Fruit fly (Drosophila melanogaster) whole organism, embryonic: Measurements from ENCODE around the gene CG13862.
A peak's percentile ranks its signal among the peaks of the same experiment; 100 is the strongest.

Source experiments
- BEAF-32 ChIP-seq: fragments of 200-800 bp; sonication (Bioruptor generic); optimal IDR thresholded peaks from 3 replicates; lab custom pipeline; 2017; ENCODE audit warnings: missing biosample characterization, missing genetic modification characterization, mild to moderate bottlenecking, moderate library complexity, missing genetic modification reagents
- CG10321 ChIP-seq: fragments of 200-800 bp; sonication (Bioruptor generic); IDR thresholded peaks from 2 replicates; pipeline ENCODE4 v1.3.6; 2022; ENCODE audit warnings: missing biosample characterization, missing genetic modification characterization
- CG11695 ChIP-seq: fragments of 200-800 bp; sonication (Bioruptor generic); IDR thresholded peaks from 3 replicates; pipeline ENCODE4 v1.3.6; 2022; ENCODE audit warnings: missing biosample characterization, missing genetic modification characterization
- CG12659 ChIP-seq: fragments of 200-800 bp; sonication (Bioruptor generic); optimal IDR thresholded peaks from 3 replicates; lab custom pipeline; 2017; ENCODE audit warnings: mild to moderate bottlenecking, missing biosample characterization, missing genetic modification reagents, missing genetic modification characterization
- CG17385 ChIP-seq: fragments of 200-800 bp; sonication (Bioruptor generic); optimal IDR thresholded peaks from 3 replicates; lab custom pipeline; 2018; ENCODE audit warnings: missing biosample characterization, mild to moderate bottlenecking, missing genetic modification characterization
- CG2129 ChIP-seq: fragments of 200-800 bp; sonication (Bioruptor generic); IDR thresholded peaks from 2 replicates; pipeline ENCODE4 v1.3.6; 2022; ENCODE audit warnings: missing biosample characterization, missing genetic modification characterization; ENCODE audit not compliant: partially characterized antibody
- CG2199 ChIP-seq: fragments of 200-800 bp; sonication (Bioruptor generic); IDR thresholded peaks from 3 replicates; pipeline ENCODE4 v1.3.6; 2022; ENCODE audit warnings: missing biosample characterization, missing genetic modification characterization
- CG31441 ChIP-seq: fragments of 200-800 bp; sonication (Bioruptor generic); IDR thresholded peaks from 2 replicates; pipeline ENCODE4 v1.3.6; 2022; ENCODE audit warnings: missing biosample characterization, missing genetic modification characterization
- CG6765 ChIP-seq: fragments of 200-800 bp; sonication (Bioruptor generic); optimal IDR thresholded peaks from 3 replicates; lab custom pipeline; 2017; ENCODE audit warnings: missing biosample characterization, mild to moderate bottlenecking, missing genetic modification characterization
- CG7271 ChIP-seq: fragments of 200-800 bp; sonication (Bioruptor generic); optimal IDR thresholded peaks from 2 replicates; lab custom pipeline; 2018; ENCODE audit warnings: missing biosample characterization, mild to moderate bottlenecking, missing genetic modification characterization, moderate library complexity
- CG7963 ChIP-seq: fragments of 200-800 bp; sonication (Bioruptor generic); IDR thresholded peaks from 3 replicates; pipeline ENCODE4 v1.3.6; 2022; ENCODE audit warnings: missing biosample characterization, missing genetic modification characterization; ENCODE audit not compliant: partially characterized antibody
- CG9609 ChIP-seq: fragments of 200-800 bp; sonication (Bioruptor generic); optimal IDR thresholded peaks from 3 replicates; lab custom pipeline; 2016; ENCODE audit warnings: missing biosample characterization, missing genetic modification characterization
- CTCF ChIP-seq: fragments of 200-800 bp; sonication (Bioruptor generic); optimal IDR thresholded peaks from 2 replicates; lab custom pipeline; 2017; ENCODE audit warnings: missing biosample characterization, mild to moderate bottlenecking, missing genetic modification characterization, moderate library complexity
- Camta ChIP-seq: fragments of 200-800 bp; sonication (Bioruptor generic); optimal IDR thresholded peaks from 2 replicates; lab custom pipeline; 2016; ENCODE audit warnings: missing biosample characterization, missing genetic modification characterization
- CkIIα-i1 ChIP-seq: fragments of 200-800 bp; sonication (Bioruptor generic); IDR thresholded peaks from 2 replicates; pipeline ENCODE4 v1.3.6; 2022; ENCODE audit warnings: missing biosample characterization, missing genetic modification characterization
- CoRest ChIP-seq: fragments of 200-800 bp; sonication (Bioruptor generic); optimal IDR thresholded peaks from 3 replicates; lab custom pipeline; 2018; ENCODE audit warnings: missing biosample characterization, mild to moderate bottlenecking, missing genetic modification characterization, moderate library complexity
- Doc3 ChIP-seq: fragments of 200-800 bp; sonication (Bioruptor generic); IDR thresholded peaks from 3 replicates; pipeline ENCODE4 v1.3.6; 2022; ENCODE audit warnings: missing biosample characterization, missing genetic modification characterization; ENCODE audit not compliant: partially characterized antibody
- E2f2 ChIP-seq: fragments of 200-800 bp; sonication (Bioruptor generic); IDR thresholded peaks from 2 replicates; pipeline ENCODE4 v1.3.6; 2022; ENCODE audit warnings: missing biosample characterization, missing genetic modification characterization
- Ets65A ChIP-seq: fragments of 200-800 bp; sonication (Bioruptor generic); peaks from one replicate; lab custom pipeline; 2016; ENCODE audit warnings: missing biosample characterization, missing genetic modification characterization
- HLH4C ChIP-seq: fragments of 200-800 bp; sonication (Bioruptor generic); IDR thresholded peaks from 3 replicates; pipeline ENCODE4 v1.3.6; 2022; ENCODE audit warnings: missing biosample characterization, missing genetic modification characterization; ENCODE audit not compliant: partially characterized antibody
- Hmr ChIP-seq: fragments of 200-800 bp; sonication (Bioruptor generic); optimal IDR thresholded peaks from 3 replicates; lab custom pipeline; 2017; ENCODE audit warnings: mild to moderate bottlenecking, missing biosample characterization, missing genetic modification reagents, missing genetic modification characterization
- MBD-R2 ChIP-seq: fragments of 200-800 bp; sonication (Bioruptor generic); IDR thresholded peaks from 2 replicates; pipeline ENCODE4 v1.3.6; 2022; ENCODE audit warnings: missing biosample characterization, missing genetic modification characterization
- MESR4 ChIP-seq: fragments of 200-800 bp; sonication (Bioruptor generic); optimal IDR thresholded peaks from 2 replicates; lab custom pipeline; 2018; ENCODE audit warnings: missing biosample characterization, mild to moderate bottlenecking, missing genetic modification characterization, moderate library complexity
- Med ChIP-seq: fragments of 200-800 bp; sonication (Bioruptor generic); peaks from one replicate; lab custom pipeline; 2016; ENCODE audit warnings: missing biosample characterization, missing genetic modification characterization, mild to moderate bottlenecking, inconsistent platforms, moderate library complexity
- Myb ChIP-seq: fragments of 200-800 bp; sonication (Bioruptor generic); optimal IDR thresholded peaks from 2 replicates; lab custom pipeline; 2016; ENCODE audit warnings: missing biosample characterization, missing genetic modification characterization
- Ravus ChIP-seq: fragments of 200-800 bp; sonication (Bioruptor generic); IDR thresholded peaks from 2 replicates; pipeline ENCODE4 v1.3.6; 2022; ENCODE audit warnings: missing biosample characterization, missing genetic modification characterization
- Scr ChIP-seq: fragments of 200-800 bp; sonication (Bioruptor generic); IDR thresholded peaks from 2 replicates; pipeline ENCODE4 v1.3.6; 2022; ENCODE audit warnings: missing biosample characterization, missing genetic modification characterization; ENCODE audit not compliant: partially characterized antibody
- Sox102F ChIP-seq: fragments of 200-800 bp; sonication (Bioruptor generic); optimal IDR thresholded peaks from 2 replicates; lab custom pipeline; 2018; ENCODE audit warnings: missing biosample characterization, mild to moderate bottlenecking, missing genetic modification characterization, moderate library complexity
- TFAM ChIP-seq: fragments of 200-800 bp; sonication (Bioruptor generic); optimal IDR thresholded peaks from 2 replicates; lab custom pipeline; 2017; ENCODE audit warnings: missing biosample characterization, missing genetic modification characterization, inconsistent platforms
- ase ChIP-seq: fragments of 200-800 bp; sonication (Bioruptor generic); IDR thresholded peaks from 3 replicates; pipeline ENCODE4 v1.3.6; 2022; ENCODE audit warnings: missing biosample characterization, missing genetic modification characterization
- bbx ChIP-seq: fragments of 200-800 bp; sonication (Bioruptor generic); IDR thresholded peaks from 2 replicates; pipeline ENCODE4 v1.3.6; 2022; ENCODE audit warnings: missing biosample characterization, missing genetic modification characterization; ENCODE audit not compliant: partially characterized antibody
- chm ChIP-seq: fragments of 200-800 bp; sonication (Bioruptor generic); IDR thresholded peaks from 2 replicates; pipeline ENCODE4 v1.3.6; 2022; ENCODE audit warnings: missing biosample characterization, missing genetic modification characterization
- crp ChIP-seq, 2 experiments: fragments of 200-800 bp; sonication (Bioruptor generic); optimal IDR thresholded peaks; 2 replicates in 1 of 2; 3 replicates in 1 of 2; lab custom pipeline; 2017; ENCODE audit warnings: missing biosample characterization in 2 of 2, missing genetic modification characterization in 2 of 2, mild to moderate bottlenecking in 1 of 2, moderate library complexity in 1 of 2
- cwo ChIP-seq: fragments of 200-800 bp; sonication (Bioruptor generic); optimal IDR thresholded peaks from 3 replicates; lab custom pipeline; 2017; ENCODE audit warnings: missing biosample characterization, missing genetic modification characterization, mild to moderate bottlenecking, moderate library complexity, missing genetic modification reagents
- gfzf ChIP-seq: fragments of 200-800 bp; sonication (Bioruptor generic); optimal IDR thresholded peaks from 2 replicates; lab custom pipeline; 2016; ENCODE audit warnings: missing biosample characterization, mild to moderate bottlenecking, missing genetic modification characterization, moderate library complexity
- hb ChIP-seq: fragments of 200-800 bp; sonication (Bioruptor generic); IDR thresholded peaks from 3 replicates; pipeline ENCODE4 v1.3.6; 2022; ENCODE audit warnings: missing biosample characterization, missing genetic modification characterization; ENCODE audit not compliant: partially characterized antibody
- inv ChIP-seq: fragments of 200-800 bp; sonication (Bioruptor generic); IDR thresholded peaks from 2 replicates; pipeline ENCODE4 v1.3.6; 2022; ENCODE audit warnings: missing biosample characterization, missing genetic modification characterization; ENCODE audit not compliant: partially characterized antibody
- jigr1 ChIP-seq: fragments of 200-800 bp; sonication (Bioruptor generic); IDR thresholded peaks from 3 replicates; pipeline ENCODE4 v1.3.6; 2022; ENCODE audit warnings: missing biosample characterization, missing genetic modification characterization
- knrl ChIP-seq: fragments of 200-800 bp; sonication (Bioruptor generic); IDR thresholded peaks from 3 replicates; pipeline ENCODE4 v1.3.6; 2022; ENCODE audit warnings: missing biosample characterization, missing genetic modification characterization; ENCODE audit not compliant: partially characterized antibody
- sens ChIP-seq: fragments of 200-800 bp; sonication (Bioruptor generic); peaks from one replicate; lab custom pipeline; 2016; ENCODE audit warnings: missing biosample characterization, missing genetic modification characterization
- sna ChIP-seq: fragments of 200-800 bp; sonication (Bioruptor generic); IDR thresholded peaks from 2 replicates; pipeline ENCODE4 v1.3.6; 2022; ENCODE audit warnings: missing biosample characterization, missing genetic modification characterization; ENCODE audit not compliant: partially characterized antibody
- sug ChIP-seq: fragments of 200-800 bp; optimal IDR thresholded peaks from 2 replicates; lab custom pipeline; 2019; ENCODE audit warnings: missing biosample characterization, mild to moderate bottlenecking, missing genetic modification characterization, moderate library complexity
- tll ChIP-seq, 2 experiments: fragments of 200-800 bp in 1 of 2; fragments of >200 bp in 1 of 2; sonication (Bioruptor generic) in 1 of 2; optimal IDR thresholded peaks; 2 replicates each; lab custom pipeline; 2017 to 2019; ENCODE audit warnings: missing biosample characterization in 2 of 2, missing genetic modification characterization in 2 of 2, mild to moderate bottlenecking in 1 of 2, moderate library complexity in 1 of 2
- trem ChIP-seq: fragments of 200-800 bp; optimal IDR thresholded peaks from 3 replicates; lab custom pipeline; 2019; ENCODE audit warnings: missing biosample characterization, mild to moderate bottlenecking, missing genetic modification characterization, moderate library complexity
- twi ChIP-seq: fragments of 200-800 bp; optimal IDR thresholded peaks from 2 replicates; lab custom pipeline; 2019; ENCODE audit warnings: missing biosample characterization, mild to moderate bottlenecking, missing genetic modification characterization, moderate library complexity
- unc-4 ChIP-seq: fragments of 200-800 bp; sonication (Bioruptor generic); IDR thresholded peaks from 2 replicates; pipeline ENCODE4 v1.3.6; 2022; ENCODE audit warnings: missing biosample characterization, missing genetic modification characterization; ENCODE audit not compliant: partially characterized antibody
- vnd ChIP-seq: fragments of 200-800 bp; sonication (Bioruptor generic); IDR thresholded peaks from 3 replicates; pipeline ENCODE4 v1.3.6; 2022; ENCODE audit warnings: missing biosample characterization, missing genetic modification characterization; ENCODE audit not compliant: partially characterized antibody
- z ChIP-seq: fragments of 200-800 bp; sonication (Bioruptor generic); IDR thresholded peaks from 3 replicates; pipeline ENCODE4 v1.3.6; 2022; ENCODE audit warnings: missing biosample characterization, missing genetic modification characterization
- zen2 ChIP-seq: fragments of 200-800 bp; sonication (Bioruptor generic); IDR thresholded peaks from 3 replicates; pipeline ENCODE4 v1.3.6; 2022; ENCODE audit warnings: missing biosample characterization, missing genetic modification characterization; ENCODE audit not compliant: partially characterized antibody

Gene CG13862

DNA sequence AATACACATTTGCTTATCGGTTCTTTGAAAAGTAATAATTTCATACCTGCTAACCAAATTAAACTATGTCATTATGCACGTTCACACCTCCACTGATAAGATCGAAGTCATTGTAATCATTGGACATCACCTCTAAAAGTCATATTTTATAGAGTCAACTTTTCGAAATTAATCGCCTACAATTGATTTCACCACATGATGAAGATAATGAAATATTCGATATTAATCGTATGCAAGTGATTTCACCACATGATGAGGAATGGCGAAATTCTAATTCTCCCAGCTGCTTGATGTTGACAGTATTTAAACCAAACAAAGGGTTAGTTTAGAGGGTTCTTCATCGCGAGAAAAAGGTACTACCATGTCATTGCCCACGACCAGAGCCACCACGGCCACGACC lies 43.9 kb downstream of the CG13862 start, which contains the start of gene CG18596 (continued):
- TF ChIP-seq unc-4 (GFP tag; lab: Robert Waterston, UW) (peak; percentile 95), zen2 (peak; percentile 92), CG17385 (GFP tag; lab: Kevin White, UChicago) (no peak), trem (peak; percentile 64), ase (GFP tag; lab: Robert Waterston, UW) (no peak), Ravus (GFP tag; lab: Robert Waterston, UW) (no peak), tll (GFP tag; optimal IDR thresholded peaks at IDR 0.05; lab: Kevin White, UChicago) (peak in 1 of 2 experiments; percentile 82), inv (peak; percentile 88), CTCF (peak; percentile 20), CG2199 (no peak), CG6765 (no peak), MESR4 (GFP tag; lab: Kevin White, UChicago) (peak; percentile 60), MBD-R2 (GFP tag; lab: Robert Waterston, UW) (peak; percentile 52; the same call in 1 of the 2 replicates), gfzf (GFP tag; lab: Kevin White, UChicago) (peak; percentile 0), Myb (peak; percentile 56), cwo (GFP tag; lab: Kevin White, UChicago) (no peak), Ets65A (no peak), CG7963 (GFP tag; lab: Robert Waterston, UW) (peak; percentile 61; the same call in 1 of the 3 replicates), Camta (GFP tag; lab: Kevin White, UChicago) (no peak), knrl (peak; percentile 94), CG9609 (GFP tag; lab: Kevin White, UChicago) (no peak), CG31441 (no peak), chm (GFP tag; lab: Robert Waterston, UW) (0 out of 2 replicates have a peak, but pooled peaks have one; percentile 41), bbx (GFP tag; lab: Robert Waterston, UW) (peak; percentile 93), CG2129 (GFP tag; lab: Robert Waterston, UW) (peak; percentile 95), vnd (peak; percentile 92), TFAM (GFP tag; lab: Kevin White, UChicago) (no peak), z (GFP tag; lab: Robert Waterston, UW) (0 out of 3 replicates have a peak, but pooled peaks have one; percentile 5), BEAF-32 (GFP tag; lab: Kevin White, UChicago) (peak; percentile 88), Med (GFP tag; lab: Kevin White, UChicago) (peak; percentile 55), Hmr (GFP tag; lab: Kevin White, UChicago) (no peak), HLH4C (GFP tag; lab: Robert Waterston, UW) (peak; percentile 90), hb (peak; percentile 78), sens (GFP tag; lab: Kevin White, UChicago) (no peak), sug (tag; lab: Kevin White, UChicago) (no peak), twi (tag; lab: Kevin White, UChicago) (no peak), CG7271 (tag; lab: Kevin White, UChicago) (no peak), crp (GFP tag; optimal IDR thresholded peaks at IDR 0.05; lab: Kevin White, UChicago) (peak in 1 of 2 experiments; percentile 73), CG11695 (no peak), CG10321 (GFP tag; lab: Robert Waterston, UW) (no peak), CkIIα-i1 (no peak), CG12659 (GFP tag; lab: Kevin White, UChicago) (peak; percentile 33), Sox102F (no peak), E2f2 (GFP tag; lab: Robert Waterston, UW) (peak; percentile 86), Scr (GFP tag; lab: Robert Waterston, UW) (peak; percentile 98), jigr1 (GFP tag; lab: Robert Waterston, UW) (no peak), sna (GFP tag; lab: Robert Waterston, UW) (peak; percentile 97), CoRest (peak; percentile 35), Doc3 (GFP tag; lab: Robert Waterston, UW) (peak; percentile 96)
